Worm (Caenorhabditis elegans): Measurements from ENCODE around the gene F42C5.3.

ce11 chrIV:7320688-7321087 is 33.3 kb upstream of the F42C5.3 start:
- TF ChIP-seq dsc-1 (tag; optimal IDR thresholded peaks at IDR 0.05), result no peak
- TF ChIP-seq mab-9 (GFP tag; IDR thresholded peaks at IDR 0.05), result no peak
- TF ChIP-seq egl-27 (tag; optimal IDR thresholded peaks at IDR 0.05), result no peak
- TF ChIP-seq nhr-12 (tag; optimal IDR thresholded peaks at IDR 0.05), result no peak
- TF ChIP-seq nhr-237 (tag; optimal IDR thresholded peaks at IDR 0.05), result no peak
- TF ChIP-seq elt-2 (tag; optimal IDR thresholded peaks at IDR 0.05), result no peak
- TF ChIP-seq jun-1 (tag; optimal IDR thresholded peaks at IDR 0.05), result no peak
- no peak for TF ChIP-seq nhr-77 (tag; optimal IDR thresholded peaks at IDR 0.05)
- no peak for TF ChIP-seq unc-62 (GFP tag; optimal IDR thresholded peaks at IDR 0.05)

Measured in whole organism, L1 larva.